Worm (Caenorhabditis elegans) whole organism, L2 larva: ENCODE results near the gene CD4.8.

Experiments used
- F13H6.1 ChIP-seq: sonication (generic microtip); optimal IDR thresholded peaks from 2 replicates; lab custom pipeline; 2016; ENCODE audit warnings: missing genetic modification characterization, missing compliant biosample characterization
- ZK546.5 ChIP-seq: sonication (generic microtip); optimal IDR thresholded peaks from 2 replicates; lab custom pipeline; 2017; ENCODE audit warnings: missing biosample characterization, missing genetic modification characterization
- aly-2 ChIP-seq: fragments of 150-350 bp; optimal IDR thresholded peaks from 2 replicates; lab custom pipeline; 2014; ENCODE audit warnings: missing biosample characterization, missing genetic modification characterization
- ama-1 ChIP-seq: fragments of 150-350 bp; optimal IDR thresholded peaks from 2 replicates; lab custom pipeline; 2018; ENCODE audit warnings: inconsistent platforms
- ceh-16 ChIP-seq: fragments of 150-350 bp; optimal IDR thresholded peaks from 2 replicates; lab custom pipeline; 2014; ENCODE audit warnings: missing biosample characterization, missing genetic modification characterization
- lsy-2 ChIP-seq, 2 experiments: fragments of 150-350 bp in 1 of 2; sonication (generic microtip) in 1 of 2; optimal IDR thresholded peaks; 2 replicates each; lab custom pipeline; 2014 to 2017; ENCODE audit warnings: missing biosample characterization in 2 of 2, missing genetic modification characterization in 2 of 2
- nhr-77 ChIP-seq: fragments of 150-350 bp; optimal IDR thresholded peaks from 2 replicates; lab custom pipeline; 2014; ENCODE audit warnings: missing biosample characterization, missing genetic modification characterization
- sma-3 ChIP-seq: sonication (generic microtip); optimal IDR thresholded peaks from 2 replicates; lab custom pipeline; 2016; ENCODE audit warnings: missing genetic modification reagents, missing genetic modification characterization, missing compliant biosample characterization
- ztf-11 ChIP-seq: sonication (generic microtip); optimal IDR thresholded peaks from 2 replicates; lab custom pipeline; 2017; ENCODE audit warnings: missing biosample characterization, missing genetic modification characterization

ce11 chrV:5584833-5585232 lies 16.3 kb downstream of the CD4.8 start, which contains the start of gene CD4.11:
- TF ChIP-seq ZK546.5 (tag; lab: Kevin White, UChicago) (no peak), lsy-2 (tag; optimal IDR thresholded peaks at IDR 0.05; lab: Kevin White, UChicago) (no peak), nhr-77 (tag; lab: Kevin White, UChicago) (no peak), ama-1 (no peak), sma-3 (GFP tag; lab: Kevin White, UChicago) (no peak), aly-2 (tag; lab: Kevin White, UChicago) (no peak), ceh-16 (no peak), ztf-11 (tag; lab: Kevin White, UChicago) (no peak), F13H6.1 (tag; lab: Kevin White, UChicago) (no peak)
